Worm (Caenorhabditis elegans) whole organism, L3 larva: Measurements from ENCODE around the gene srh-25.

ENCODE experiments used
- ZK546.5 ChIP-seq: sonication (generic microtip); optimal IDR thresholded peaks from 2 replicates; lab custom pipeline; 2017; ENCODE audit warnings: missing biosample characterization, missing genetic modification characterization
- ama-1 ChIP-seq: fragments of 150-350 bp; optimal IDR thresholded peaks from 2 replicates; lab custom pipeline; 2018
- ceh-16 ChIP-seq: sonication (generic microtip); optimal IDR thresholded peaks from 2 replicates; lab custom pipeline; 2017; ENCODE audit warnings: missing biosample characterization, missing genetic modification characterization
- ceh-28 ChIP-seq: fragments of 150-350 bp; optimal IDR thresholded peaks from 2 replicates; lab custom pipeline; 2014; ENCODE audit warnings: missing biosample characterization, missing genetic modification reagents, missing genetic modification characterization
- ceh-82 ChIP-seq: fragments of 150-350 bp; optimal IDR thresholded peaks from 2 replicates; lab custom pipeline; 2014; ENCODE audit warnings: missing biosample characterization, missing genetic modification characterization
- egl-27 ChIP-seq: sonication (generic microtip); optimal IDR thresholded peaks from 4 replicates; lab custom pipeline; 2017; ENCODE audit warnings: missing biosample characterization, missing genetic modification reagents, missing genetic modification characterization
- elt-1 ChIP-seq: fragments of 150-350 bp; optimal IDR thresholded peaks from 2 replicates; lab custom pipeline; 2014; ENCODE audit warnings: missing biosample characterization, missing genetic modification characterization
- elt-2 ChIP-seq: sonication (generic microtip); optimal IDR thresholded peaks from 2 replicates; lab custom pipeline; 2016; ENCODE audit warnings: missing genetic modification reagents, mild to moderate bottlenecking, missing genetic modification characterization, missing compliant biosample characterization
- elt-3 ChIP-seq, 3 experiments: fragments of 150-350 bp in 1 of 3; sonication (generic microtip) in 2 of 3; optimal IDR thresholded peaks; 2 replicates in 2 of 3; 4 replicates in 1 of 3; lab custom pipeline; 2014 to 2017; ENCODE audit warnings: missing biosample characterization in 3 of 3, missing genetic modification characterization in 3 of 3
- eor-1 ChIP-seq, 2 experiments: fragments of 150-350 bp; optimal IDR thresholded peaks; 2 replicates each; lab custom pipeline; 2014 to 2018; ENCODE audit warnings: missing biosample characterization in 2 of 2, missing genetic modification characterization in 2 of 2
- fkh-10 ChIP-seq: sonication (generic microtip); optimal IDR thresholded peaks from 2 replicates; lab custom pipeline; 2017; ENCODE audit warnings: missing biosample characterization, missing genetic modification reagents, missing genetic modification characterization
- fos-1 ChIP-seq: fragments of 150-350 bp; optimal IDR thresholded peaks from 2 replicates; lab custom pipeline; 2014; ENCODE audit warnings: missing biosample characterization, missing genetic modification characterization
- lin-15B ChIP-seq: fragments of 150-350 bp; optimal IDR thresholded peaks from 2 replicates; lab custom pipeline; 2014; ENCODE audit warnings: missing biosample characterization, missing genetic modification characterization
- lin-39 ChIP-seq: fragments of 150-350 bp; optimal IDR thresholded peaks from 2 replicates; lab custom pipeline; 2018; ENCODE audit warnings: missing biosample characterization, missing genetic modification reagents, missing genetic modification characterization
- mdl-1 ChIP-seq: fragments of 150-350 bp; optimal IDR thresholded peaks from 2 replicates; lab custom pipeline; 2014; ENCODE audit warnings: missing biosample characterization, missing genetic modification characterization
- mml-1 ChIP-seq: fragments of 150-350 bp; sonication (generic microtip); optimal IDR thresholded peaks from 3 replicates; lab custom pipeline; 2014; ENCODE audit warnings: missing biosample characterization, missing genetic modification characterization
- nfya-1 ChIP-seq: sonication (generic microtip); optimal IDR thresholded peaks from 2 replicates; lab custom pipeline; 2017; ENCODE audit warnings: missing genetic modification characterization, mild to moderate bottlenecking, missing compliant biosample characterization, antibody characterized with exemption, moderate library complexity; ENCODE audit not compliant: insufficient read depth
- nhr-23 ChIP-seq: fragments of 150-350 bp; optimal IDR thresholded peaks from 2 replicates; lab custom pipeline; 2014; ENCODE audit warnings: missing biosample characterization, missing genetic modification reagents, missing genetic modification characterization
- nhr-25 ChIP-seq: sonication (generic microtip); optimal IDR thresholded peaks from 2 replicates; lab custom pipeline; 2017; ENCODE audit warnings: missing biosample characterization, missing genetic modification characterization
- nhr-28 ChIP-seq: fragments of 150-350 bp; optimal IDR thresholded peaks from 2 replicates; lab custom pipeline; 2014; ENCODE audit warnings: missing biosample characterization, missing genetic modification characterization
- nhr-43 ChIP-seq: sonication (generic microtip); optimal IDR thresholded peaks from 2 replicates; lab custom pipeline; 2016; ENCODE audit warnings: mild to moderate bottlenecking, missing genetic modification characterization, missing compliant biosample characterization; ENCODE audit not compliant: poor library complexity, severe bottlenecking
- nhr-76 ChIP-seq: fragments of 150-350 bp; sonication (generic microtip); optimal IDR thresholded peaks from 5 replicates; lab custom pipeline; 2014; ENCODE audit warnings: missing biosample characterization, missing genetic modification characterization
- nhr-77 ChIP-seq: fragments of 150-350 bp; optimal IDR thresholded peaks from 2 replicates; lab custom pipeline; 2014; ENCODE audit warnings: missing biosample characterization, missing genetic modification characterization
- pha-4 ChIP-seq: fragments of 150-350 bp; optimal IDR thresholded peaks from 2 replicates; lab custom pipeline; 2014; ENCODE audit warnings: missing biosample characterization, missing genetic modification reagents, missing genetic modification characterization
- pqm-1 ChIP-seq: fragments of 150-350 bp; optimal IDR thresholded peaks from 2 replicates; lab custom pipeline; 2017; ENCODE audit warnings: missing biosample characterization, missing genetic modification characterization, inconsistent platforms
- sea-2 ChIP-seq: fragments of 150-350 bp; sonication (generic microtip); optimal IDR thresholded peaks from 4 replicates; lab custom pipeline; 2014; ENCODE audit warnings: missing biosample characterization, missing genetic modification reagents, missing genetic modification characterization
- snpc-4 ChIP-seq: fragments of 150-350 bp; optimal IDR thresholded peaks from 2 replicates; lab custom pipeline; 2014; ENCODE audit warnings: missing biosample characterization, missing genetic modification characterization
- unc-39 ChIP-seq: sonication (generic microtip); optimal IDR thresholded peaks from 4 replicates; lab custom pipeline; 2017; ENCODE audit warnings: missing biosample characterization, missing genetic modification characterization
- unc-62 ChIP-seq: fragments of 150-350 bp; sonication (generic microtip); optimal IDR thresholded peaks from 4 replicates; lab custom pipeline; 2014; ENCODE audit warnings: missing biosample characterization, missing genetic modification reagents, missing genetic modification characterization
- zag-1 ChIP-seq: fragments of 150-350 bp; optimal IDR thresholded peaks from 2 replicates; lab custom pipeline; 2014; ENCODE audit warnings: missing biosample characterization, missing genetic modification characterization
- ztf-11 ChIP-seq: fragments of 150-350 bp; optimal IDR thresholded peaks from 2 replicates; lab custom pipeline; 2014; ENCODE audit warnings: missing biosample characterization, missing genetic modification characterization

srh-25 gene

ce11 chrV:12413651-12414114 lies 19.9 kb downstream of the srh-25 start, which contains the start of gene cdr-6:
Gene cdr-6 (minus strand): TSS chrV:12413701.
- TF ChIP-seq mml-1 (tag; lab: Kevin White, UChicago) (no peak), ZK546.5 (no peak), elt-2 (peak; percentile 46), nhr-23 (tag; lab: Kevin White, UChicago) (peak; percentile 9), ceh-28 (tag; lab: Kevin White, UChicago) (peak; percentile 28), pqm-1 (peak; percentile 63), pha-4 (tag; lab: Kevin White, UChicago) (peak; percentile 61), ztf-11 (no peak), eor-1 (tag; optimal IDR thresholded peaks at IDR 0.05; lab: Kevin White, UChicago) (no peak)

ce11 chrV:12412321-12412720 lies 21.3 kb downstream of the srh-25 start:
- TF ChIP-seq elt-1 (no peak), nhr-28 (tag; lab: Kevin White, UChicago) (no peak), ZK546.5 (no peak), ama-1 (lab: Kevin White, UChicago) (no peak), lin-39 (tag; lab: Kevin White, UChicago) (no peak), fos-1 (tag; lab: Kevin White, UChicago) (no peak)

ce11 chrV:12411909-12412308 lies 21.7 kb downstream of the srh-25 start, which contains the start of gene cdr-7:
Gene cdr-7 (minus strand): TSS chrV:12412113.
- TF ChIP-seq mdl-1, result no peak
- TF ChIP-seq ceh-28 (tag; lab: Kevin White, UChicago), result no peak
- no peak for TF ChIP-seq nhr-43 (tag; lab: Kevin White, UChicago)
- no peak for TF ChIP-seq ztf-11
- no peak for TF ChIP-seq snpc-4
- no peak for TF ChIP-seq pqm-1
- TF ChIP-seq eor-1 (tag; optimal IDR thresholded peaks at IDR 0.05; lab: Kevin White, UChicago), result no peak
- TF ChIP-seq lin-15B (tag; lab: Kevin White, UChicago), result no peak
- TF ChIP-seq ceh-82 (tag; lab: Kevin White, UChicago), result no peak
- no peak for TF ChIP-seq nhr-23 (tag; lab: Kevin White, UChicago)
- peak; percentile 41 for TF ChIP-seq nhr-25 (tag; lab: Kevin White, UChicago)
- TF ChIP-seq pha-4 (tag; lab: Kevin White, UChicago), result no peak
- no peak for TF ChIP-seq lin-39 (tag; lab: Kevin White, UChicago)
- peak in 1 of 3 experiments; percentile 45 for TF ChIP-seq elt-3 (tag; optimal IDR thresholded peaks at IDR 0.05; lab: Kevin White, UChicago)
- no peak for TF ChIP-seq unc-39 (tag; lab: Kevin White, UChicago)
- TF ChIP-seq elt-1, result peak; percentile 89
- TF ChIP-seq fos-1 (tag; lab: Kevin White, UChicago), result no peak
- TF ChIP-seq, all 47 proteins: peak for 3

- no peak for TF ChIP-seq zag-1 (tag; lab: Kevin White, UChicago)
- TF ChIP-seq, all 47 proteins: peak for 0
These were observed 23.1 kb downstream of the srh-25 start, which contains the start of gene hrg-2 for ce11 chrV:12410416-12411001. Gene hrg-2 (minus strand): TSS chrV:12410513.

DNA sequence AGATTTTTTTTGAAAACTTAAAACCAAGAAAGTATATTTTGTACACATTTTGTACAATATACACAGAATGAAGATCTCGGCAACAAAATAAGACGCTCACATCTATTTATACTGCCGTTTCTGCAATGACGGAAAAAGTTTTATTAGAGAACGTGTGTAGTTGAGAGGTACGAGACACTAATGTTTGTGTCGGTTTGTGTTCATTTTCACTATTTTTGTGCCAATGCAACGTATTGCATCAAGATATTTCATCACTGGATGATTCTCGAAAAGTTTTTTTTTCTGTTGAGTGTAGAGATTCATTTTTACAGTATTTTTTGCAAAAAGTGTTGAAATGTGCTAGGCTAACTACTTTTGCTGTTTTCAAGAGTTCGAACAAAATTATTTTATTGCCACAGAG lies 24.6 kb downstream of the srh-25 start:
- TF ChIP-seq nhr-76 (tag; lab: Kevin White, UChicago) (no peak), lin-15B (tag; lab: Kevin White, UChicago) (no peak), pha-4 (tag; lab: Kevin White, UChicago) (peak; percentile 62), nhr-77 (no peak), elt-2 (peak; percentile 6), fkh-10 (GFP tag; lab: Kevin White, UChicago) (no peak), pqm-1 (peak; percentile 1), zag-1 (tag; lab: Kevin White, UChicago) (no peak), ztf-11 (no peak), nfya-1 (tag; lab: Kevin White, UChicago) (peak; percentile 0), sea-2 (GFP tag; lab: Kevin White, UChicago) (no peak), egl-27 (tag; lab: Kevin White, UChicago) (no peak), ceh-82 (tag; lab: Kevin White, UChicago) (no peak), ceh-16 (tag; lab: Kevin White, UChicago) (no peak), unc-62 (GFP tag; lab: Kevin White, UChicago) (no peak)
